Worm (Caenorhabditis elegans) whole organism, midembryonic: Measurements from ENCODE around the gene K09A11.1.
A peak's percentile ranks its signal among the peaks of the same experiment; 100 is the strongest.

Experiments
- T22C8.4 ChIP-seq: fragments of 200-800 bp; sonication (Bioruptor generic); IDR thresholded peaks from 2 replicates; pipeline ENCODE4 v1.3.6; 2022; ENCODE audit warnings: missing genetic modification characterization, missing compliant biosample characterization
- cog-1 ChIP-seq: sonication (generic microtip); optimal IDR thresholded peaks from 2 replicates; lab custom pipeline; 2016; ENCODE audit warnings: missing genetic modification characterization, missing compliant biosample characterization
- flt-1 ChIP-seq: fragments of 200-800 bp; sonication (Bioruptor generic); IDR thresholded peaks from 2 replicates; pipeline ENCODE4 v1.3.6; 2022; ENCODE audit warnings: missing genetic modification characterization, missing compliant biosample characterization
- klf-2 ChIP-seq: fragments of 200-800 bp; sonication (Bioruptor generic); conservative IDR thresholded peaks from 2 replicates; pipeline ENCODE4 v1.3.6; 2022; ENCODE audit warnings: missing genetic modification reagents, missing genetic modification characterization, missing compliant biosample characterization
- med-1 ChIP-seq: sonication (generic microtip); optimal IDR thresholded peaks from 2 replicates; lab custom pipeline; 2017; ENCODE audit warnings: missing genetic modification characterization, mild to moderate bottlenecking, missing compliant biosample characterization, antibody characterized with exemption, missing genetic modification reagents; ENCODE audit not compliant: insufficient read depth
- ref-1 ChIP-seq: fragments of 200-800 bp; sonication (Bioruptor generic); conservative IDR thresholded peaks from 2 replicates; pipeline ENCODE4 v1.3.6; 2022; ENCODE audit warnings: missing genetic modification reagents, missing genetic modification characterization, missing compliant biosample characterization
- tab-1 ChIP-seq: fragments of 200-800 bp; sonication (Bioruptor generic); IDR thresholded peaks from 2 replicates; pipeline ENCODE4 v1.3.6; 2022; ENCODE audit warnings: missing genetic modification characterization, missing compliant biosample characterization
- ztf-23 ChIP-seq: fragments of 200-800 bp; sonication (Bioruptor generic); IDR thresholded peaks from 2 replicates; pipeline ENCODE4 v1.3.6; 2022; ENCODE audit warnings: missing genetic modification reagents, missing genetic modification characterization, missing compliant biosample characterization
- ztf-29 ChIP-seq: fragments of 200-800 bp; sonication (Bioruptor generic); IDR thresholded peaks from 2 replicates; pipeline ENCODE4 v1.3.6; 2022; ENCODE audit warnings: missing genetic modification reagents, missing genetic modification characterization, missing compliant biosample characterization

Gene K09A11.1

ce11 chrX:13225111-13225905, 37.0 kb upstream of the K09A11.1 start:
- TF ChIP-seq klf-2 (GFP tag; lab: Robert Waterston, UW), result no peak
- TF ChIP-seq cog-1, result peak; percentile 17

- TF ChIP-seq ref-1 (GFP tag; lab: Robert Waterston, UW) (no peak), ztf-29 (GFP tag; lab: Robert Waterston, UW) (no peak), cog-1 (peak; percentile 35), flt-1 (GFP tag; lab: Robert Waterston, UW) (no peak; the same call in 1 of the 2 replicates), T22C8.4 (GFP tag; lab: Robert Waterston, UW) (peak; percentile 87)
These were observed 35.6 kb upstream of the K09A11.1 start, which contains the start of gene skr-21 for ce11 chrX:13226614-13227096. Gene skr-21 (minus strand): TSS chrX:13226664.

- no peak for TF ChIP-seq tab-1 (GFP tag; lab: Robert Waterston, UW)
These were observed 34.5 kb upstream of the K09A11.1 start for ce11 chrX:13227778-13228177.

- TF ChIP-seq ztf-23 (GFP tag; lab: Robert Waterston, UW) (no peak), ztf-29 (GFP tag; lab: Robert Waterston, UW) (no peak), klf-2 (GFP tag; lab: Robert Waterston, UW) (no peak), med-1 (GFP tag; lab: Kevin White, UChicago) (no peak), flt-1 (GFP tag; lab: Robert Waterston, UW) (no peak), tab-1 (GFP tag; lab: Robert Waterston, UW) (no peak), ref-1 (GFP tag; lab: Robert Waterston, UW) (no peak)
These were observed 30.0 kb upstream of the K09A11.1 start, which contains the start of gene bgnt-1.5 for ce11 chrX:13232259-13232658. Gene bgnt-1.5 (minus strand): TSS chrX:13232359.

- TF ChIP-seq flt-1 (GFP tag; lab: Robert Waterston, UW) (no peak), ref-1 (GFP tag; lab: Robert Waterston, UW) (no peak), med-1 (GFP tag; lab: Kevin White, UChicago) (no peak), cog-1 (no peak), tab-1 (GFP tag; lab: Robert Waterston, UW) (no peak), ztf-29 (GFP tag; lab: Robert Waterston, UW) (no peak), T22C8.4 (GFP tag; lab: Robert Waterston, UW) (no peak), klf-2 (GFP tag; lab: Robert Waterston, UW) (no peak), ztf-23 (GFP tag; lab: Robert Waterston, UW) (no peak)
These were observed 27.4 kb upstream of the K09A11.1 start, which contains the start of gene K08H2.2 for ce11 chrX:13234879-13235278. Gene K08H2.2 (minus strand): TSS chrX:13234979.

- TF ChIP-seq tab-1 (GFP tag; lab: Robert Waterston, UW) (no peak), ztf-29 (GFP tag; lab: Robert Waterston, UW) (no peak), ztf-23 (GFP tag; lab: Robert Waterston, UW) (no peak), ref-1 (GFP tag; lab: Robert Waterston, UW) (no peak), med-1 (GFP tag; lab: Kevin White, UChicago) (no peak), klf-2 (GFP tag; lab: Robert Waterston, UW) (no peak), T22C8.4 (GFP tag; lab: Robert Waterston, UW) (no peak), flt-1 (GFP tag; lab: Robert Waterston, UW) (no peak), cog-1 (no peak)
These were observed 25.2 kb upstream of the K09A11.1 start, which contains the start of gene K08H2.3 for ce11 chrX:13237102-13237501. Gene K08H2.3 (plus strand): TSS chrX:13237402.

- TF ChIP-seq med-1 (GFP tag; lab: Kevin White, UChicago), result no peak
- no peak for TF ChIP-seq flt-1 (GFP tag; lab: Robert Waterston, UW)
These were observed 24.1 kb upstream of the K09A11.1 start, which contains the start of gene K08H2.4 for ce11 chrX:13238197-13238596. Gene K08H2.4 (plus strand): TSS chrX:13238497.

ce11 chrX:13242231-13242630, 20.1 kb upstream of the K09A11.1 start, which contains the start of gene K08H2.5:
Gene K08H2.5 (minus strand): TSS chrX:13242331.
- TF ChIP-seq klf-2 (GFP tag; lab: Robert Waterston, UW) (no peak), ztf-23 (GFP tag; lab: Robert Waterston, UW) (no peak), T22C8.4 (GFP tag; lab: Robert Waterston, UW) (no peak), ztf-29 (GFP tag; lab: Robert Waterston, UW) (no peak), tab-1 (GFP tag; lab: Robert Waterston, UW) (no peak), med-1 (GFP tag; lab: Kevin White, UChicago) (no peak), ref-1 (GFP tag; lab: Robert Waterston, UW) (no peak), cog-1 (no peak), flt-1 (GFP tag; lab: Robert Waterston, UW) (no peak)

ce11 chrX:13245090-13245489, 17.2 kb upstream of the K09A11.1 start, which contains the start of gene hpl-1:
Gene hpl-1 (plus strand): TSS chrX:13245390.
- TF ChIP-seq med-1 (GFP tag; lab: Kevin White, UChicago) (no peak), klf-2 (GFP tag; lab: Robert Waterston, UW) (no peak), T22C8.4 (GFP tag; lab: Robert Waterston, UW) (no peak), ref-1 (GFP tag; lab: Robert Waterston, UW) (no peak), cog-1 (no peak)
